Fruit fly (Drosophila melanogaster) whole organism, embryonic: Measurements from ENCODE around the gene FASN2.

Experiments used
- Aef1 ChIP-seq: fragments of 200-800 bp; sonication (Bioruptor generic); IDR thresholded peaks from 3 replicates; pipeline ENCODE4 v1.3.6; 2022; ENCODE audit warnings: missing biosample characterization, missing genetic modification characterization
- BtbVII ChIP-seq: fragments of 200-800 bp; sonication (Bioruptor generic); optimal IDR thresholded peaks from 3 replicates; lab custom pipeline; 2017; ENCODE audit warnings: missing biosample characterization, mild to moderate bottlenecking, missing genetic modification characterization
- CG10321 ChIP-seq: fragments of 200-800 bp; sonication (Bioruptor generic); IDR thresholded peaks from 2 replicates; pipeline ENCODE4 v1.3.6; 2022; ENCODE audit warnings: missing biosample characterization, missing genetic modification characterization
- CG10462 ChIP-seq: fragments of 200-800 bp; sonication (Bioruptor generic); optimal IDR thresholded peaks from 2 replicates; lab custom pipeline; 2016; ENCODE audit warnings: missing biosample characterization, missing genetic modification characterization
- CG10959 ChIP-seq: fragments of 200-800 bp; sonication (Bioruptor generic); IDR thresholded peaks from 2 replicates; pipeline ENCODE4 v1.3.6; 2022; ENCODE audit warnings: missing biosample characterization, missing genetic modification characterization
- CG11456 ChIP-seq: fragments of 200-800 bp; sonication (Bioruptor generic); IDR thresholded peaks from 3 replicates; pipeline ENCODE4 v1.3.6; 2022; ENCODE audit warnings: missing biosample characterization, missing genetic modification characterization
- CG11696 ChIP-seq: fragments of 200-800 bp; sonication (Bioruptor generic); IDR thresholded peaks from 2 replicates; pipeline ENCODE4 v1.3.6; 2022; ENCODE audit warnings: missing biosample characterization, missing genetic modification characterization
- CG14860 ChIP-seq: fragments of 200-800 bp; sonication (Bioruptor generic); IDR thresholded peaks from 3 replicates; pipeline ENCODE4 v1.3.6; 2022; ENCODE audit warnings: missing biosample characterization, missing genetic modification characterization; ENCODE audit not compliant: partially characterized antibody
- CG1602 ChIP-seq: fragments of 200-800 bp; sonication (Bioruptor generic); optimal IDR thresholded peaks from 3 replicates; lab custom pipeline; 2016; ENCODE audit warnings: missing biosample characterization, missing genetic modification characterization
- CG17186 ChIP-seq: fragments of 200-800 bp; sonication (Bioruptor generic); optimal IDR thresholded peaks from 3 replicates; lab custom pipeline; 2017; ENCODE audit warnings: missing biosample characterization, missing genetic modification reagents, missing genetic modification characterization
- CG17612 ChIP-seq: fragments of 200-800 bp; sonication (Bioruptor generic); IDR thresholded peaks from 2 replicates; pipeline ENCODE4 v1.3.6; 2022; ENCODE audit warnings: missing biosample characterization, missing genetic modification characterization
- CG18619 ChIP-seq: fragments of 200-800 bp; sonication (Bioruptor generic); optimal IDR thresholded peaks from 3 replicates; lab custom pipeline; 2017; ENCODE audit warnings: missing biosample characterization, mild to moderate bottlenecking, missing genetic modification characterization
- CG2116 ChIP-seq: fragments of 200-800 bp; sonication (Bioruptor generic); optimal IDR thresholded peaks from 3 replicates; lab custom pipeline; 2018; ENCODE audit warnings: missing biosample characterization, mild to moderate bottlenecking, missing genetic modification characterization
- CG32772 ChIP-seq: fragments of 200-800 bp; sonication (Bioruptor generic); IDR thresholded peaks from 2 replicates; pipeline ENCODE4 v1.3.6; 2022; ENCODE audit warnings: missing biosample characterization, missing genetic modification characterization
- CG3838 ChIP-seq: fragments of 200-800 bp; sonication (Bioruptor generic); optimal IDR thresholded peaks from 3 replicates; lab custom pipeline; 2016; ENCODE audit warnings: missing biosample characterization, missing genetic modification characterization
- CG4282 ChIP-seq: fragments of 200-800 bp; sonication (Bioruptor generic); optimal IDR thresholded peaks from 2 replicates; lab custom pipeline; 2016; ENCODE audit warnings: missing biosample characterization, missing genetic modification characterization
- CG4617 ChIP-seq: fragments of 200-800 bp; sonication (Bioruptor generic); optimal IDR thresholded peaks from 3 replicates; lab custom pipeline; 2016; ENCODE audit warnings: missing biosample characterization, missing genetic modification characterization, borderline replicate concordance
- CG5953 ChIP-seq: fragments of 200-800 bp; sonication (Bioruptor generic); IDR thresholded peaks from 2 replicates; pipeline ENCODE4 v1.3.6; 2022; ENCODE audit warnings: missing biosample characterization, missing genetic modification characterization
- CG7928 ChIP-seq: fragments of 200-800 bp; sonication (Bioruptor generic); optimal IDR thresholded peaks from 2 replicates; lab custom pipeline; 2017; ENCODE audit warnings: missing biosample characterization, mild to moderate bottlenecking, missing genetic modification characterization
- CG8388 ChIP-seq: fragments of 200-800 bp; sonication (Bioruptor generic); optimal IDR thresholded peaks from 2 replicates; lab custom pipeline; 2019; ENCODE audit warnings: missing biosample characterization, mild to moderate bottlenecking, missing genetic modification characterization, moderate library complexity
- Dek ChIP-seq: fragments of 200-800 bp; sonication (Bioruptor generic); optimal IDR thresholded peaks from 3 replicates; lab custom pipeline; 2019; ENCODE audit warnings: missing biosample characterization, mild to moderate bottlenecking, missing genetic modification characterization, moderate library complexity
- Dip2 ChIP-seq: fragments of 200-800 bp; sonication (Bioruptor generic); IDR thresholded peaks from 2 replicates; pipeline ENCODE4 v1.3.6; 2022; ENCODE audit warnings: missing biosample characterization, missing genetic modification characterization
- Fer3 ChIP-seq: fragments of 200-800 bp; sonication (Bioruptor generic); optimal IDR thresholded peaks from 2 replicates; lab custom pipeline; 2018; ENCODE audit warnings: missing biosample characterization, mild to moderate bottlenecking, missing genetic modification characterization, moderate library complexity
- H15 ChIP-seq: fragments of 200-800 bp; sonication (Bioruptor generic); IDR thresholded peaks from 3 replicates; pipeline ENCODE4 v1.3.6; 2022; ENCODE audit warnings: missing biosample characterization, missing genetic modification characterization
- H2.0 ChIP-seq: fragments of 200-800 bp; sonication (Bioruptor generic); IDR thresholded peaks from 2 replicates; pipeline ENCODE4 v1.3.6; 2022; ENCODE audit warnings: missing biosample characterization, missing genetic modification characterization
- HLHmδ ChIP-seq: fragments of 200-800 bp; sonication (Bioruptor generic); optimal IDR thresholded peaks from 2 replicates; lab custom pipeline; 2018; ENCODE audit warnings: missing biosample characterization, mild to moderate bottlenecking, missing genetic modification characterization, moderate library complexity
- Hr3 ChIP-seq: fragments of 200-800 bp; sonication (Bioruptor generic); optimal IDR thresholded peaks from 3 replicates; lab custom pipeline; 2016; ENCODE audit warnings: missing biosample characterization, missing genetic modification characterization
- Hr78 ChIP-seq, 2 experiments: fragments of 200-800 bp in 1 of 2; fragments of >200 bp in 1 of 2; sonication (Bioruptor generic) in 1 of 2; optimal IDR thresholded peaks; 2 replicates each; lab custom pipeline; 2017 to 2019; ENCODE audit warnings: missing biosample characterization in 2 of 2, missing genetic modification characterization in 2 of 2, mild to moderate bottlenecking in 1 of 2, moderate library complexity in 1 of 2
- Lim3 ChIP-seq: fragments of 200-800 bp; sonication (Bioruptor generic); IDR thresholded peaks from 2 replicates; pipeline ENCODE4 v1.3.6; 2022; ENCODE audit warnings: missing biosample characterization, missing genetic modification characterization
- Mad ChIP-seq: fragments of 200-800 bp; sonication (Bioruptor generic); optimal IDR thresholded peaks from 2 replicates; lab custom pipeline; 2016; ENCODE audit warnings: missing biosample characterization, missing genetic modification characterization
- Mrtf ChIP-seq: fragments of 200-800 bp; sonication (Bioruptor generic); IDR thresholded peaks from 3 replicates; pipeline ENCODE4 v1.3.6; 2022; ENCODE audit warnings: missing biosample characterization, missing genetic modification characterization
- Nf-YB ChIP-seq: fragments of 200-800 bp; sonication (Bioruptor generic); optimal IDR thresholded peaks from 3 replicates; lab custom pipeline; 2019; ENCODE audit warnings: missing biosample characterization, mild to moderate bottlenecking, missing genetic modification characterization, moderate library complexity
- Oli ChIP-seq: fragments of 200-800 bp; sonication (Bioruptor generic); optimal IDR thresholded peaks from 2 replicates; lab custom pipeline; 2018; ENCODE audit warnings: missing biosample characterization, mild to moderate bottlenecking, missing genetic modification characterization, moderate library complexity
- Poxn ChIP-seq: fragments of 200-800 bp; sonication (Bioruptor generic); IDR thresholded peaks from 2 replicates; pipeline ENCODE4 v1.3.6; 2022; ENCODE audit warnings: missing biosample characterization, missing genetic modification characterization
- Sox102F ChIP-seq: fragments of 200-800 bp; sonication (Bioruptor generic); optimal IDR thresholded peaks from 2 replicates; lab custom pipeline; 2018; ENCODE audit warnings: missing biosample characterization, mild to moderate bottlenecking, missing genetic modification characterization, moderate library complexity
- ap ChIP-seq: fragments of 200-800 bp; sonication (Bioruptor generic); IDR thresholded peaks from 2 replicates; pipeline ENCODE4 v1.3.6; 2022; ENCODE audit warnings: missing biosample characterization, missing genetic modification characterization
- cg ChIP-seq: fragments of 200-800 bp; sonication (Bioruptor generic); optimal IDR thresholded peaks from 3 replicates; lab custom pipeline; 2019; ENCODE audit warnings: missing biosample characterization, mild to moderate bottlenecking, missing genetic modification characterization, moderate library complexity
- ci ChIP-seq: fragments of 200-800 bp; sonication (Bioruptor generic); IDR thresholded peaks from 3 replicates; pipeline ENCODE4 v1.3.6; 2022; ENCODE audit warnings: missing biosample characterization, missing genetic modification characterization
- corto ChIP-seq: fragments of 200-800 bp; sonication (Bioruptor generic); optimal IDR thresholded peaks from 2 replicates; lab custom pipeline; 2016; ENCODE audit warnings: missing biosample characterization, mild to moderate bottlenecking, missing genetic modification characterization, moderate library complexity
- ewg ChIP-seq: fragments of 200-800 bp; sonication (Bioruptor generic); optimal IDR thresholded peaks from 3 replicates; lab custom pipeline; 2017; ENCODE audit warnings: mild to moderate bottlenecking, missing biosample characterization, missing genetic modification reagents, missing genetic modification characterization
- fd64A ChIP-seq: fragments of 200-800 bp; sonication (Bioruptor generic); optimal IDR thresholded peaks from 3 replicates; lab custom pipeline; 2018; ENCODE audit warnings: missing biosample characterization, mild to moderate bottlenecking, missing genetic modification characterization
- fru ChIP-seq: fragments of >200 bp; optimal IDR thresholded peaks from 2 replicates; lab custom pipeline; 2017
- jing ChIP-seq: fragments of 200-800 bp; sonication (Bioruptor generic); optimal IDR thresholded peaks from 2 replicates; lab custom pipeline; 2018; ENCODE audit warnings: missing biosample characterization, mild to moderate bottlenecking, missing genetic modification characterization
- kni ChIP-seq: fragments of 200-800 bp; sonication (Bioruptor generic); optimal IDR thresholded peaks from 3 replicates; lab custom pipeline; 2017; ENCODE audit warnings: mild to moderate bottlenecking, missing biosample characterization, missing genetic modification reagents, missing genetic modification characterization
- p53 ChIP-seq: fragments of 200-800 bp; sonication (Bioruptor generic); optimal IDR thresholded peaks from 2 replicates; lab custom pipeline; 2016; ENCODE audit warnings: missing biosample characterization, missing genetic modification characterization
- pita ChIP-seq: fragments of 200-800 bp; sonication (Bioruptor generic); optimal IDR thresholded peaks from 2 replicates; lab custom pipeline; 2017; ENCODE audit warnings: missing biosample characterization, mild to moderate bottlenecking, missing genetic modification characterization
- psq ChIP-seq: fragments of 200-800 bp; sonication (Bioruptor generic); optimal IDR thresholded peaks from 2 replicates; lab custom pipeline; 2017; ENCODE audit warnings: missing biosample characterization, missing genetic modification characterization
- sisA ChIP-seq: fragments of 200-800 bp; sonication (Bioruptor generic); IDR thresholded peaks from 2 replicates; pipeline ENCODE4 v1.3.6; 2022; ENCODE audit warnings: missing biosample characterization, missing genetic modification characterization
- so ChIP-seq: fragments of 200-800 bp; sonication (Bioruptor generic); IDR thresholded peaks from 3 replicates; pipeline ENCODE4 v1.3.6; 2022; ENCODE audit warnings: missing biosample characterization, missing genetic modification characterization
- tna ChIP-seq: fragments of 200-800 bp; sonication (Bioruptor generic); IDR thresholded peaks from 2 replicates; pipeline ENCODE4 v1.3.6; 2022; ENCODE audit warnings: missing biosample characterization, missing genetic modification characterization; ENCODE audit not compliant: partially characterized antibody
- wor ChIP-seq: fragments of 200-800 bp; sonication (Bioruptor generic); IDR thresholded peaks from 2 replicates; pipeline ENCODE4 v1.3.6; 2022; ENCODE audit warnings: missing biosample characterization, missing genetic modification characterization
- z ChIP-seq: fragments of 200-800 bp; sonication (Bioruptor generic); IDR thresholded peaks from 3 replicates; pipeline ENCODE4 v1.3.6; 2022; ENCODE audit warnings: missing biosample characterization, missing genetic modification characterization

FASN2 gene

DNA sequence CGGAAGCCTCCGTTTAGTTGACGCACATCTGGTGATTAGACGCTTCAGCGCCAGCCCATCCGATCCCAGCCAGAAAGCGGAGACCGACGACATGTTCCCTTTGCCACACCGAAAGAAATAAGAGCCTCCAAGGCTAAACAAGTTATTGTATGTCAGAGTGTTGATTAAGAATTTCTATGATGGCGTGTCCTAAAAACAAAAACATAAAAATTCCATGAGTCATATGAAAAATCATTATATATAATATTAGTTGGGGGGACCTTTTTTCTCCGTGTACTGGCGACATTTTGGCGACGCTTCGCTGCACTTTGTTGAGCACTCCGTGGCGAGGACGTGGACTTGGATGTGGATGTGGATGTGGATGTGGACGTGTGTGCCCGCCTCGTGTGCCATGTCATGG is 31.0 kb upstream of the FASN2 start (continued):
- TF ChIP-seq Dek (tag; lab: Kevin White, UChicago) (no peak), CG10959 (GFP tag; lab: Robert Waterston, UW) (0 out of 2 replicates have a peak, but pooled peaks have one; percentile 7), Lim3 (GFP tag; lab: Robert Waterston, UW) (no peak), Aef1 (GFP tag; lab: Robert Waterston, UW) (0 out of 3 replicates have a peak, but pooled peaks have one; percentile 16), CG18619 (GFP tag; lab: Kevin White, UChicago) (no peak), Dip2 (GFP tag; lab: Robert Waterston, UW) (no peak), kni (no peak), so (GFP tag; lab: Robert Waterston, UW) (no peak), CG3838 (GFP tag; lab: Kevin White, UChicago) (no peak), CG17186 (GFP tag; lab: Kevin White, UChicago) (no peak), Oli (tag; lab: Kevin White, UChicago) (peak; percentile 43), sisA (GFP tag; lab: Robert Waterston, UW) (peak; percentile 64), Hr78 (GFP tag; optimal IDR thresholded peaks at IDR 0.05; lab: Kevin White, UChicago) (no peak), CG17612 (no peak), H15 (GFP tag; lab: Robert Waterston, UW) (0 out of 3 replicates have a peak, but pooled peaks have one; percentile 42), Hr3 (GFP tag; lab: Kevin White, UChicago) (peak; percentile 12), Sox102F (peak; percentile 64), tna (GFP tag; lab: Robert Waterston, UW) (no peak), Poxn (GFP tag; lab: Robert Waterston, UW) (no peak), CG32772 (0 out of 2 replicates have a peak, but pooled peaks have one; percentile 27), HLHmδ (GFP tag; lab: Kevin White, UChicago) (no peak), CG11456 (no peak), corto (GFP tag; lab: Kevin White, UChicago) (no peak), BtbVII (GFP tag; lab: Kevin White, UChicago) (no peak), cg (GFP tag; lab: Kevin White, UChicago) (no peak), CG2116 (GFP tag; lab: Kevin White, UChicago) (no peak), fru (lab: Kevin White, UChicago) (no peak), psq (no peak), Nf-YB (GFP tag; lab: Kevin White, UChicago) (no peak), jing (GFP tag; lab: Kevin White, UChicago) (no peak), CG4617 (GFP tag; lab: Kevin White, UChicago) (no peak), CG5953 (no peak), ap (GFP tag; lab: Robert Waterston, UW) (0 out of 2 replicates have a peak, but pooled peaks have one; percentile 33), CG10321 (GFP tag; lab: Robert Waterston, UW) (no peak), pita (GFP tag; lab: Kevin White, UChicago) (no peak), z (GFP tag; lab: Robert Waterston, UW) (no peak), H2.0 (GFP tag; lab: Robert Waterston, UW) (no peak; the same call in 1 of the 2 replicates), Fer3 (tag; lab: Kevin White, UChicago) (peak; percentile 7), p53 (GFP tag; lab: Kevin White, UChicago) (no peak), CG10462 (GFP tag; lab: Kevin White, UChicago) (no peak), CG8388 (peak; percentile 29), CG14860 (no peak), wor (GFP tag; lab: Robert Waterston, UW) (no peak), Mrtf (GFP tag; lab: Robert Waterston, UW) (0 out of 3 replicates have a peak, but pooled peaks have one; percentile 24), ewg (GFP tag; lab: Kevin White, UChicago) (no peak), CG11696 (GFP tag; lab: Robert Waterston, UW) (no peak), CG7928 (GFP tag; lab: Kevin White, UChicago) (no peak), CG4282 (no peak), CG1602 (GFP tag; lab: Kevin White, UChicago) (no peak), Mad (GFP tag; lab: Kevin White, UChicago) (no peak), fd64A (GFP tag; lab: Kevin White, UChicago) (no peak), ci (peak; percentile 65; the same call in 1 of the 3 replicates)
